Fruit fly (Drosophila melanogaster) whole organism, embryonic: ENCODE data around the gene CG8281.
A peak's percentile ranks its signal among the peaks of the same experiment; 100 is the strongest.

Experiments
- Bteb2 ChIP-seq: fragments of 200-800 bp; sonication (Bioruptor generic); optimal IDR thresholded peaks from 2 replicates; lab custom pipeline; 2016; ENCODE audit warnings: missing biosample characterization, missing genetic modification characterization
- CG10274 ChIP-seq: fragments of 200-800 bp; sonication (Bioruptor generic); optimal IDR thresholded peaks from 3 replicates; lab custom pipeline; 2017; ENCODE audit warnings: missing biosample characterization, mild to moderate bottlenecking, missing genetic modification characterization
- CG11696 ChIP-seq: fragments of 200-800 bp; sonication (Bioruptor generic); IDR thresholded peaks from 2 replicates; pipeline ENCODE4 v1.3.6; 2022; ENCODE audit warnings: missing biosample characterization, missing genetic modification characterization
- CG12236 ChIP-seq: fragments of 200-800 bp; sonication (Bioruptor generic); optimal IDR thresholded peaks from 2 replicates; lab custom pipeline; 2016; ENCODE audit warnings: missing biosample characterization, missing genetic modification characterization
- CG13296 ChIP-seq: fragments of 200-800 bp; sonication (Bioruptor generic); optimal IDR thresholded peaks from 3 replicates; lab custom pipeline; 2018; ENCODE audit warnings: missing biosample characterization, mild to moderate bottlenecking, missing genetic modification characterization
- CG14050 ChIP-seq: fragments of 200-800 bp; sonication (Bioruptor generic); IDR thresholded peaks from 3 replicates; pipeline ENCODE4 v1.3.6; 2022; ENCODE audit warnings: missing biosample characterization, missing genetic modification characterization
- CG1602 ChIP-seq: fragments of 200-800 bp; sonication (Bioruptor generic); optimal IDR thresholded peaks from 3 replicates; lab custom pipeline; 2016; ENCODE audit warnings: missing biosample characterization, missing genetic modification characterization
- CG17612 ChIP-seq: fragments of 200-800 bp; sonication (Bioruptor generic); IDR thresholded peaks from 2 replicates; pipeline ENCODE4 v1.3.6; 2022; ENCODE audit warnings: missing biosample characterization, missing genetic modification characterization
- CG18599 ChIP-seq: fragments of 200-800 bp; sonication (Bioruptor generic); optimal IDR thresholded peaks from 3 replicates; lab custom pipeline; 2017; ENCODE audit warnings: missing biosample characterization, missing genetic modification characterization, mild to moderate bottlenecking, moderate library complexity, missing genetic modification reagents
- CG42726 ChIP-seq: fragments of 200-800 bp; sonication (Bioruptor generic); IDR thresholded peaks from 2 replicates; pipeline ENCODE4 v1.3.6; 2022; ENCODE audit warnings: missing biosample characterization, missing genetic modification characterization; ENCODE audit not compliant: partially characterized antibody
- CG4282 ChIP-seq: fragments of 200-800 bp; sonication (Bioruptor generic); optimal IDR thresholded peaks from 2 replicates; lab custom pipeline; 2016; ENCODE audit warnings: missing biosample characterization, missing genetic modification characterization
- CG6175 ChIP-seq: fragments of 200-800 bp; sonication (Bioruptor generic); IDR thresholded peaks from 3 replicates; pipeline ENCODE4 v1.3.6; 2022; ENCODE audit warnings: missing biosample characterization, missing genetic modification characterization
- CG7839 ChIP-seq: fragments of 200-800 bp; sonication (Bioruptor generic); optimal IDR thresholded peaks from 3 replicates; lab custom pipeline; 2018; ENCODE audit warnings: missing biosample characterization, mild to moderate bottlenecking, missing genetic modification characterization, moderate library complexity
- CG7987 ChIP-seq: fragments of 200-800 bp; sonication (Bioruptor generic); optimal IDR thresholded peaks from 2 replicates; lab custom pipeline; 2018; ENCODE audit warnings: missing biosample characterization, mild to moderate bottlenecking, missing genetic modification characterization, moderate library complexity
- CG8924 ChIP-seq: fragments of 200-800 bp; optimal IDR thresholded peaks from 3 replicates; lab custom pipeline; 2019; ENCODE audit warnings: missing biosample characterization, mild to moderate bottlenecking, missing genetic modification characterization, moderate library complexity
- CG9215 ChIP-seq: fragments of 200-800 bp; sonication (Bioruptor generic); IDR thresholded peaks from 2 replicates; pipeline ENCODE4 v1.3.6; 2022; ENCODE audit warnings: missing biosample characterization, missing genetic modification characterization
- CG9437 ChIP-seq: fragments of 200-800 bp; sonication (Bioruptor generic); optimal IDR thresholded peaks from 2 replicates; lab custom pipeline; 2018; ENCODE audit warnings: missing biosample characterization, mild to moderate bottlenecking, missing genetic modification characterization
- CG9932 ChIP-seq: fragments of 200-800 bp; sonication (Bioruptor generic); IDR thresholded peaks from 2 replicates; pipeline ENCODE4 v1.3.6; 2022; ENCODE audit warnings: missing biosample characterization, missing genetic modification characterization
- D19B ChIP-seq: fragments of 200-800 bp; sonication (Bioruptor generic); optimal IDR thresholded peaks from 2 replicates; lab custom pipeline; 2017; ENCODE audit warnings: missing biosample characterization, mild to moderate bottlenecking, missing genetic modification characterization
- Deaf1 ChIP-seq: fragments of 200-800 bp; optimal IDR thresholded peaks from 3 replicates; lab custom pipeline; 2019; ENCODE audit warnings: missing biosample characterization, mild to moderate bottlenecking, missing genetic modification characterization, moderate library complexity
- Doc2 ChIP-seq: fragments of 200-800 bp; sonication (Bioruptor generic); IDR thresholded peaks from 2 replicates; pipeline ENCODE4 v1.3.6; 2022; ENCODE audit warnings: missing biosample characterization, missing genetic modification characterization
- E2f1 ChIP-seq: fragments of 200-800 bp; sonication (Bioruptor generic); IDR thresholded peaks from 2 replicates; pipeline ENCODE4 v1.3.6; 2022; ENCODE audit warnings: missing biosample characterization, missing genetic modification characterization
- Gsc ChIP-seq: fragments of 200-800 bp; sonication (Bioruptor generic); IDR thresholded peaks from 2 replicates; pipeline ENCODE4 v1.3.6; 2022; ENCODE audit warnings: missing biosample characterization, missing genetic modification characterization
- HmgD ChIP-seq: fragments of 200-800 bp; sonication (Bioruptor generic); optimal IDR thresholded peaks from 3 replicates; lab custom pipeline; 2016; ENCODE audit warnings: missing biosample characterization, missing genetic modification characterization
- Kr ChIP-seq: fragments of 200-800 bp; sonication (Bioruptor generic); optimal IDR thresholded peaks from 2 replicates; lab custom pipeline; 2017; ENCODE audit warnings: missing biosample characterization, mild to moderate bottlenecking, missing genetic modification characterization
- MTF-1 ChIP-seq: fragments of 200-800 bp; sonication (Bioruptor generic); optimal IDR thresholded peaks from 2 replicates; lab custom pipeline; 2018; ENCODE audit warnings: missing biosample characterization, mild to moderate bottlenecking, missing genetic modification characterization, borderline replicate concordance
- Mad ChIP-seq: fragments of 200-800 bp; sonication (Bioruptor generic); optimal IDR thresholded peaks from 2 replicates; lab custom pipeline; 2016; ENCODE audit warnings: missing biosample characterization, missing genetic modification characterization
- Opbp ChIP-seq: fragments of 200-800 bp; sonication (Bioruptor generic); IDR thresholded peaks from 3 replicates; pipeline ENCODE4 v1.3.6; 2022; ENCODE audit warnings: missing biosample characterization, missing genetic modification characterization; ENCODE audit not compliant: partially characterized antibody
- Side ChIP-seq: fragments of 200-800 bp; sonication (Bioruptor generic); optimal IDR thresholded peaks from 2 replicates; lab custom pipeline; 2016; ENCODE audit warnings: missing biosample characterization, missing genetic modification characterization
- bab2 ChIP-seq: fragments of 200-800 bp; sonication (Bioruptor generic); optimal IDR thresholded peaks from 2 replicates; lab custom pipeline; 2016; ENCODE audit warnings: missing biosample characterization, missing genetic modification characterization
- cato ChIP-seq: fragments of 200-800 bp; sonication (Bioruptor generic); optimal IDR thresholded peaks from 2 replicates; lab custom pipeline; 2016; ENCODE audit warnings: missing biosample characterization, missing genetic modification characterization, borderline replicate concordance
- croc ChIP-seq: fragments of 200-800 bp; sonication (Bioruptor generic); conservative IDR thresholded peaks from 3 replicates; pipeline ENCODE4 v1.3.6; 2022; ENCODE audit warnings: missing biosample characterization, missing genetic modification characterization
- dimm ChIP-seq: fragments of 200-800 bp; sonication (Bioruptor generic); IDR thresholded peaks from 2 replicates; pipeline ENCODE4 v1.3.6; 2022; ENCODE audit warnings: missing biosample characterization, missing genetic modification characterization
- dm ChIP-seq: fragments of 200-800 bp; sonication (Bioruptor generic); optimal IDR thresholded peaks from 3 replicates; lab custom pipeline; 2016; ENCODE audit warnings: missing biosample characterization, missing genetic modification characterization
- dysf ChIP-seq: fragments of 200-800 bp; sonication (Bioruptor generic); IDR thresholded peaks from 3 replicates; pipeline ENCODE4 v1.3.6; 2022; ENCODE audit warnings: missing biosample characterization, missing genetic modification characterization
- eve ChIP-seq, 2 experiments: fragments of >200 bp; optimal IDR thresholded peaks; 2 replicates each; lab custom pipeline; 2017; ENCODE audit warnings: missing biosample characterization in 2 of 2, missing genetic modification characterization in 2 of 2
- exex ChIP-seq: fragments of 200-800 bp; sonication (Bioruptor generic); optimal IDR thresholded peaks from 4 replicates; lab custom pipeline; 2018; ENCODE audit warnings: missing biosample characterization, mild to moderate bottlenecking, missing genetic modification characterization, moderate library complexity
- fd102C ChIP-seq: fragments of 200-800 bp; sonication (Bioruptor generic); optimal IDR thresholded peaks from 2 replicates; lab custom pipeline; 2018; ENCODE audit warnings: missing biosample characterization, mild to moderate bottlenecking, missing genetic modification characterization, moderate library complexity
- fd64A ChIP-seq: fragments of 200-800 bp; sonication (Bioruptor generic); optimal IDR thresholded peaks from 3 replicates; lab custom pipeline; 2018; ENCODE audit warnings: missing biosample characterization, mild to moderate bottlenecking, missing genetic modification characterization
- ftz-f1 ChIP-seq: fragments of 200-800 bp; sonication (Bioruptor generic); optimal IDR thresholded peaks from 2 replicates; lab custom pipeline; 2016; ENCODE audit warnings: missing biosample characterization, missing genetic modification characterization
- grn ChIP-seq: fragments of 200-800 bp; sonication (Bioruptor generic); optimal IDR thresholded peaks from 3 replicates; lab custom pipeline; 2017; ENCODE audit warnings: missing biosample characterization, missing genetic modification characterization
- gsb ChIP-seq: fragments of 200-800 bp; sonication (Bioruptor generic); IDR thresholded peaks from 2 replicates; pipeline ENCODE4 v1.3.6; 2022; ENCODE audit warnings: missing biosample characterization, missing genetic modification characterization
- lab ChIP-seq: fragments of 200-800 bp; sonication (Bioruptor generic); optimal IDR thresholded peaks from 3 replicates; lab custom pipeline; 2017; ENCODE audit warnings: missing biosample characterization, missing genetic modification characterization, mild to moderate bottlenecking, moderate library complexity, missing genetic modification reagents
- luna ChIP-seq: fragments of 200-800 bp; sonication (Bioruptor generic); optimal IDR thresholded peaks from 2 replicates; lab custom pipeline; 2016; ENCODE audit warnings: missing biosample characterization, missing genetic modification characterization
- mirr ChIP-seq: fragments of 200-800 bp; sonication (Bioruptor generic); optimal IDR thresholded peaks from 3 replicates; lab custom pipeline; 2018; ENCODE audit warnings: missing biosample characterization, mild to moderate bottlenecking, missing genetic modification characterization
- rib ChIP-seq: fragments of 200-800 bp; sonication (Bioruptor generic); IDR thresholded peaks from 2 replicates; pipeline ENCODE4 v1.3.6; 2022; ENCODE audit warnings: missing biosample characterization, missing genetic modification characterization
- run ChIP-seq: fragments of 200-800 bp; sonication (Bioruptor generic); optimal IDR thresholded peaks from 3 replicates; lab custom pipeline; 2018; ENCODE audit warnings: missing biosample characterization, mild to moderate bottlenecking, missing genetic modification characterization
- sens ChIP-seq: fragments of 200-800 bp; sonication (Bioruptor generic); peaks from one replicate; lab custom pipeline; 2016; ENCODE audit warnings: missing biosample characterization, missing genetic modification characterization
- shn ChIP-seq: fragments of 200-800 bp; sonication (Bioruptor generic); optimal IDR thresholded peaks from 3 replicates; lab custom pipeline; 2016; ENCODE audit warnings: missing biosample characterization, missing genetic modification characterization
- tin ChIP-seq: fragments of 200-800 bp; sonication (Bioruptor generic); optimal IDR thresholded peaks from 3 replicates; lab custom pipeline; 2016; ENCODE audit warnings: missing biosample characterization, missing genetic modification characterization
- unc-4 ChIP-seq: fragments of 200-800 bp; sonication (Bioruptor generic); IDR thresholded peaks from 2 replicates; pipeline ENCODE4 v1.3.6; 2022; ENCODE audit warnings: missing biosample characterization, missing genetic modification characterization; ENCODE audit not compliant: partially characterized antibody
- usp ChIP-seq: fragments of >200 bp; optimal IDR thresholded peaks from 2 replicates; lab custom pipeline; 2017; ENCODE audit warnings: missing biosample characterization, missing genetic modification characterization

Gene CG8281

DNA sequence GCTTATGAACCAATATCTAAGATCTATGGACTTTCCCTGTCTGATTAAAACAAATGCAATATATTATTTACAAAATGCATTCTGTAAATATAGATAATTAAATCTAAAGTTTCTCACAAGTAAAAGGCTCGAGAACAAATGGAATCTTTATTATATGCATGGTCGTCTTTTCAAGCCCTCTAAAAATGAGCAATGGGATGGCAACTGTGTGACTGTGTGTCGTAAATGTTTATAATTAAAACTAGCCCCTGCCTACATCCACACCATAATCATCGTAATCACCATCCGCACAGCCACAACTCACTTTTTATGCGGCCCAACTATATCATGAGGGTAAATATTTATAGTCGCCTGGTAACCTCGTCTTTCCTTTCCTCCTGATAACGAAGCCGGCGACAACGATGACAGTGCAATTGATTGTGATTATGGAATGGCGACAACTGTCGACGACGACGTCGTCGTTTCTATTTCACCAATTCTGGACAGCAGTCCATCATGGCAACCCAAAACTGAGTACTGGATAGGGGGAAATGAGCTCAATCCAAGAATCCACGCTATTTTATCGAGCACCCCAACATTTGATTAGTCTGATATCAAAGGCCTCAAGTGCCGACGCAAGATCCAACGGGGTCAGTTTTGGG lies 46.4 kb upstream of the CG8281 start (continued):
- TF ChIP-seq fd102C, result no peak
- TF ChIP-seq CG1602 (GFP tag; lab: Kevin White, UChicago), result no peak
- TF ChIP-seq Doc2 (GFP tag; lab: Robert Waterston, UW), result no peak
- no peak for TF ChIP-seq tin (GFP tag; lab: Kevin White, UChicago)
- TF ChIP-seq CG9932 (GFP tag; lab: Robert Waterston, UW), result no peak
- peak in 1 of 2 experiments; percentile 19 for TF ChIP-seq eve (GFP tag; optimal IDR thresholded peaks at IDR 0.05; lab: Kevin White, UChicago)
- TF ChIP-seq CG11696 (GFP tag; lab: Robert Waterston, UW), result no peak
- no peak for TF ChIP-seq Side
- TF ChIP-seq CG10274 (GFP tag; lab: Kevin White, UChicago), result no peak
- TF ChIP-seq CG18599 (GFP tag; lab: Kevin White, UChicago), result no peak
- peak; percentile 95 for TF ChIP-seq grn (GFP tag; lab: Kevin White, UChicago)
- peak; percentile 80 for TF ChIP-seq exex
- no peak for TF ChIP-seq MTF-1 (GFP tag; lab: Kevin White, UChicago)
- no peak for TF ChIP-seq cato (GFP tag; lab: Kevin White, UChicago)
- peak; percentile 6 for TF ChIP-seq Kr
- no peak for TF ChIP-seq CG14050 (GFP tag; lab: Robert Waterston, UW)
- no peak for TF ChIP-seq CG9437 (GFP tag; lab: Kevin White, UChicago)
- TF ChIP-seq dm, result no peak
- TF ChIP-seq dimm (GFP tag; lab: Robert Waterston, UW), result no peak
- peak; percentile 24 for TF ChIP-seq lab (GFP tag; lab: Kevin White, UChicago)
- no peak for TF ChIP-seq bab2 (GFP tag; lab: Kevin White, UChicago)
- TF ChIP-seq shn (GFP tag; lab: Kevin White, UChicago), result no peak
- TF ChIP-seq luna (GFP tag; lab: Kevin White, UChicago), result no peak
- TF ChIP-seq mirr (GFP tag; lab: Kevin White, UChicago), result peak; percentile 70
- peak; percentile 45 for TF ChIP-seq CG13296
- TF ChIP-seq CG17612 (GFP tag; lab: Robert Waterston, UW), result no peak
- no peak for TF ChIP-seq usp (GFP tag; lab: Kevin White, UChicago)
- TF ChIP-seq Mad (GFP tag; lab: Kevin White, UChicago), result no peak
- TF ChIP-seq CG6175 (GFP tag; lab: Robert Waterston, UW), result no peak
- TF ChIP-seq CG7987 (GFP tag; lab: Kevin White, UChicago), result peak; percentile 16
- TF ChIP-seq dysf (GFP tag; lab: Robert Waterston, UW), result no peak
- TF ChIP-seq CG4282 (GFP tag; lab: Kevin White, UChicago), result no peak
- no peak for TF ChIP-seq croc (GFP tag; lab: Robert Waterston, UW)
- TF ChIP-seq E2f1 (GFP tag; lab: Robert Waterston, UW), result no peak
- no peak for TF ChIP-seq fd64A
- TF ChIP-seq Opbp (GFP tag; lab: Robert Waterston, UW), result no peak
- no peak for TF ChIP-seq CG42726
- no peak for TF ChIP-seq gsb (GFP tag; lab: Robert Waterston, UW)
- TF ChIP-seq ftz-f1 (GFP tag; lab: Kevin White, UChicago), result no peak
- TF ChIP-seq run (tag; lab: Kevin White, UChicago), result no peak
- no peak for TF ChIP-seq CG8924 (tag; lab: Kevin White, UChicago)
- TF ChIP-seq CG9215 (GFP tag; lab: Robert Waterston, UW), result no peak
- no peak for TF ChIP-seq Bteb2 (GFP tag; lab: Kevin White, UChicago)
- TF ChIP-seq CG7839 (tag; lab: Kevin White, UChicago), result peak; percentile 45
- no peak; the same call in 1 of the 2 replicates for TF ChIP-seq rib
- peak; percentile 42 for TF ChIP-seq sens
- no peak for TF ChIP-seq HmgD
- TF ChIP-seq CG12236, result no peak
- TF ChIP-seq unc-4 (GFP tag; lab: Robert Waterston, UW), result no peak
- TF ChIP-seq Gsc (GFP tag; lab: Robert Waterston, UW), result no peak
- no peak for TF ChIP-seq Deaf1 (tag; lab: Kevin White, UChicago)
- TF ChIP-seq D19B, result no peak
